Worm (Caenorhabditis elegans) whole organism, L4 larva: ENCODE data around the gene tbc-19.
A peak's percentile ranks its signal among the peaks of the same experiment; 100 is the strongest.

Source experiments
- F10B5.3 ChIP-seq: sonication (generic microtip); optimal IDR thresholded peaks from 2 replicates; lab custom pipeline; 2016; ENCODE audit warnings: mild to moderate bottlenecking, missing genetic modification characterization, missing compliant biosample characterization
- F26F4.8 ChIP-seq: fragments of 200-800 bp; sonication (Bioruptor generic); conservative IDR thresholded peaks from 2 replicates; pipeline ENCODE4 v1.3.6; 2022; ENCODE audit warnings: missing genetic modification characterization, missing compliant biosample characterization
- F49E8.2 ChIP-seq: sonication (generic microtip); optimal IDR thresholded peaks from 2 replicates; lab custom pipeline; 2016; ENCODE audit warnings: missing compliant biosample characterization, mild to moderate bottlenecking, missing genetic modification characterization, borderline replicate concordance
- R02D3.7 ChIP-seq: fragments of 150-350 bp; sonication (generic microtip); optimal IDR thresholded peaks from 3 replicates; lab custom pipeline; 2014; ENCODE audit warnings: missing biosample characterization, missing genetic modification characterization
- T20F7.1 ChIP-seq: fragments of 200-800 bp; sonication (Bioruptor generic); optimal IDR thresholded peaks from 2 replicates; lab custom pipeline; 2018; ENCODE audit warnings: mild to moderate bottlenecking, missing genetic modification characterization, missing compliant biosample characterization
- T26A8.4 ChIP-seq: fragments of 200-800 bp; sonication (Bioruptor generic); IDR thresholded peaks from 2 replicates; pipeline ENCODE4 v1.3.6; 2022; ENCODE audit warnings: missing genetic modification characterization, missing compliant biosample characterization
- Y105C5A.15 ChIP-seq: fragments of 200-800 bp; sonication (Bioruptor generic); IDR thresholded peaks from 2 replicates; pipeline ENCODE4 v1.3.6; 2022; ENCODE audit warnings: missing genetic modification characterization, missing compliant biosample characterization
- Y48G9A.11 ChIP-seq: fragments of 200-800 bp; sonication (Bioruptor generic); IDR thresholded peaks from 2 replicates; pipeline ENCODE4 v1.3.6; 2022; ENCODE audit warnings: missing genetic modification reagents, missing genetic modification characterization, missing compliant biosample characterization
- ZK337.2 ChIP-seq: fragments of 200-800 bp; sonication (Bioruptor generic); IDR thresholded peaks from 2 replicates; pipeline ENCODE4 v1.3.6; 2022; ENCODE audit warnings: missing genetic modification reagents, missing genetic modification characterization, missing compliant biosample characterization
- aly-2 ChIP-seq: sonication (generic microtip); optimal IDR thresholded peaks from 2 replicates; lab custom pipeline; 2018; ENCODE audit warnings: missing biosample characterization, missing genetic modification characterization
- ceh-28 ChIP-seq: fragments of 150-350 bp; optimal IDR thresholded peaks from 2 replicates; lab custom pipeline; 2014; ENCODE audit warnings: missing biosample characterization, missing genetic modification reagents, missing genetic modification characterization
- ceh-62 ChIP-seq: sonication (generic microtip); optimal IDR thresholded peaks from 2 replicates; lab custom pipeline; 2017; ENCODE audit warnings: missing biosample characterization, missing genetic modification characterization
- ceh-82 ChIP-seq: sonication (generic microtip); optimal IDR thresholded peaks from 2 replicates; lab custom pipeline; 2017; ENCODE audit warnings: missing biosample characterization, missing genetic modification characterization
- daf-8 ChIP-seq: fragments of 200-800 bp; sonication (Bioruptor generic); IDR thresholded peaks from 2 replicates; pipeline ENCODE4 v1.3.6; 2022; ENCODE audit warnings: missing genetic modification characterization, missing compliant biosample characterization
- dmd-6 ChIP-seq: fragments of 200-800 bp; sonication (Bioruptor generic); IDR thresholded peaks from 2 replicates; pipeline ENCODE4 v1.3.6; 2022; ENCODE audit warnings: missing genetic modification reagents, missing genetic modification characterization, missing compliant biosample characterization
- dmd-8 ChIP-seq: fragments of 200-800 bp; sonication (Bioruptor generic); IDR thresholded peaks from 2 replicates; pipeline ENCODE4 v1.3.6; 2022; ENCODE audit warnings: missing genetic modification characterization, missing compliant biosample characterization
- dve-1 ChIP-seq: sonication (generic microtip); optimal IDR thresholded peaks from 2 replicates; lab custom pipeline; 2017; ENCODE audit warnings: antibody characterized with exemption, mild to moderate bottlenecking, missing genetic modification characterization, missing compliant biosample characterization; ENCODE audit not compliant: insufficient read depth
- egl-27 ChIP-seq: sonication (generic microtip); optimal IDR thresholded peaks from 3 replicates; lab custom pipeline; 2017; ENCODE audit warnings: missing biosample characterization, missing genetic modification reagents, missing genetic modification characterization
- egl-43 ChIP-seq: fragments of 200-800 bp; sonication (Bioruptor generic); IDR thresholded peaks from 2 replicates; pipeline ENCODE4 v1.3.6; 2022; ENCODE audit warnings: missing genetic modification reagents, missing genetic modification characterization, missing compliant biosample characterization
- gei-8 ChIP-seq: fragments of 200-800 bp; sonication (Bioruptor generic); optimal IDR thresholded peaks from 2 replicates; lab custom pipeline; 2018; ENCODE audit warnings: mild to moderate bottlenecking, missing genetic modification characterization, missing compliant biosample characterization
- hlh-30 ChIP-seq: sonication (generic microtip); optimal IDR thresholded peaks from 2 replicates; lab custom pipeline; 2017; ENCODE audit warnings: antibody characterized with exemption, mild to moderate bottlenecking, missing genetic modification characterization, missing compliant biosample characterization; ENCODE audit not compliant: insufficient read depth
- jun-1 ChIP-seq: fragments of 150-350 bp; optimal IDR thresholded peaks from 2 replicates; lab custom pipeline; 2014; ENCODE audit warnings: missing biosample characterization, missing genetic modification reagents, missing genetic modification characterization
- lin-38 ChIP-seq: fragments of 200-800 bp; sonication (Bioruptor generic); IDR thresholded peaks from 2 replicates; pipeline ENCODE4 v1.3.6; 2022; ENCODE audit warnings: missing genetic modification reagents, missing genetic modification characterization, missing compliant biosample characterization
- madf-5 ChIP-seq, 2 experiments: fragments of 200-800 bp; sonication (Bioruptor generic); IDR thresholded peaks; 2 replicates each; pipeline ENCODE4 v1.3.6; 2022; ENCODE audit warnings: missing compliant biosample characterization in 2 of 2, missing genetic modification characterization in 2 of 2
- mdl-1 ChIP-seq, 2 experiments: fragments of 150-350 bp in 1 of 2; sonication (generic microtip) in 1 of 2; optimal IDR thresholded peaks; 2 replicates each; lab custom pipeline; 2014 to 2017; ENCODE audit warnings: missing biosample characterization in 2 of 2, missing genetic modification characterization in 2 of 2
- mdt-29 ChIP-seq: fragments of 200-800 bp; sonication (Bioruptor generic); IDR thresholded peaks from 2 replicates; pipeline ENCODE4 v1.3.6; 2022; ENCODE audit warnings: missing genetic modification reagents, missing genetic modification characterization, missing compliant biosample characterization
- mes-2 ChIP-seq: sonication (generic microtip); optimal IDR thresholded peaks from 2 replicates; lab custom pipeline; 2016; ENCODE audit warnings: missing genotype, mild to moderate bottlenecking, missing genetic modification characterization, missing compliant biosample characterization; ENCODE audit not compliant: poor library complexity, severe bottlenecking
- nhr-10 ChIP-seq: fragments of 150-350 bp; optimal IDR thresholded peaks from 2 replicates; lab custom pipeline; 2014; ENCODE audit warnings: missing biosample characterization, missing genetic modification characterization
- nhr-102 ChIP-seq: sonication (generic microtip); optimal IDR thresholded peaks from 2 replicates; lab custom pipeline; 2016; ENCODE audit warnings: mild to moderate bottlenecking, missing genetic modification characterization, moderate library complexity, missing compliant biosample characterization
- nhr-25 ChIP-seq: sonication (generic microtip); optimal IDR thresholded peaks from 2 replicates; lab custom pipeline; 2017; ENCODE audit warnings: missing genetic modification characterization, mild to moderate bottlenecking, missing compliant biosample characterization, antibody characterized with exemption, moderate library complexity, borderline replicate concordance; ENCODE audit not compliant: insufficient read depth
- nhr-28 ChIP-seq: fragments of 150-350 bp; optimal IDR thresholded peaks from 2 replicates; lab custom pipeline; 2014; ENCODE audit warnings: missing biosample characterization, missing genetic modification characterization
- nhr-41 ChIP-seq: fragments of 200-800 bp; sonication (Bioruptor generic); IDR thresholded peaks from 2 replicates; pipeline ENCODE4 v1.3.6; 2022; ENCODE audit warnings: missing genetic modification reagents, missing genetic modification characterization, missing compliant biosample characterization
- nhr-42 ChIP-seq: fragments of 200-800 bp; sonication (Bioruptor generic); IDR thresholded peaks from 2 replicates; pipeline ENCODE4 v1.3.6; 2022; ENCODE audit warnings: missing genetic modification characterization, missing compliant biosample characterization
- nhr-48 ChIP-seq: sonication (generic microtip); optimal IDR thresholded peaks from 2 replicates; lab custom pipeline; 2016; ENCODE audit warnings: mild to moderate bottlenecking, missing genetic modification characterization, missing compliant biosample characterization
- nhr-77 ChIP-seq: fragments of 150-350 bp; optimal IDR thresholded peaks from 2 replicates; lab custom pipeline; 2014; ENCODE audit warnings: missing biosample characterization, missing genetic modification characterization
- pha-4 ChIP-seq, 2 experiments: fragments of 150-350 bp in 1 of 2; fragments of 200-800 bp in 1 of 2; sonication (Bioruptor generic) in 1 of 2; IDR thresholded peaks in 1 of 2; optimal IDR thresholded peaks in 1 of 2; 2 replicates each; pipeline versions ENCODE4 v1.3.6 to Lab custom; 2014 to 2022; ENCODE audit warnings: missing genetic modification characterization in 2 of 2, missing genetic modification reagents in 2 of 2, missing biosample characterization in 1 of 2, missing compliant biosample characterization in 1 of 2
- php-3 ChIP-seq: fragments of 200-800 bp; sonication (Bioruptor generic); IDR thresholded peaks from 2 replicates; pipeline ENCODE4 v1.3.6; 2022; ENCODE audit warnings: missing genetic modification reagents, missing genetic modification characterization, missing compliant biosample characterization
- pqm-1 ChIP-seq: sonication (generic microtip); optimal IDR thresholded peaks from 2 replicates; lab custom pipeline; 2017; ENCODE audit warnings: missing biosample characterization, missing genetic modification characterization
- saeg-2 ChIP-seq: fragments of 200-800 bp; sonication (Bioruptor generic); IDR thresholded peaks from 2 replicates; pipeline ENCODE4 v1.3.6; 2022; ENCODE audit warnings: missing genetic modification reagents, missing genetic modification characterization, missing compliant biosample characterization
- set-16 ChIP-seq: fragments of 200-800 bp; sonication (Bioruptor generic); IDR thresholded peaks from 2 replicates; pipeline ENCODE4 v1.3.6; 2022; ENCODE audit warnings: missing genetic modification reagents, missing genetic modification characterization, missing compliant biosample characterization
- skn-1 ChIP-seq: fragments of 150-350 bp; optimal IDR thresholded peaks from 2 replicates; lab custom pipeline; 2014; ENCODE audit warnings: missing biosample characterization, missing genetic modification characterization
- snpc-1.2 ChIP-seq: fragments of 200-800 bp; sonication (Bioruptor generic); IDR thresholded peaks from 2 replicates; pipeline ENCODE4 v1.3.6; 2022; ENCODE audit warnings: missing genetic modification reagents, missing genetic modification characterization, missing compliant biosample characterization
- tra-1 ChIP-seq: fragments of 200-800 bp; sonication (Bioruptor generic); IDR thresholded peaks from 2 replicates; pipeline ENCODE4 v1.3.6; 2022; ENCODE audit warnings: missing genetic modification reagents, missing genetic modification characterization, missing compliant biosample characterization
- unc-130 ChIP-seq: sonication (generic microtip); optimal IDR thresholded peaks from 2 replicates; lab custom pipeline; 2016; ENCODE audit warnings: missing genetic modification reagents, missing genetic modification characterization, missing compliant biosample characterization
- vab-7 ChIP-seq: fragments of 200-800 bp; sonication (Bioruptor generic); IDR thresholded peaks from 2 replicates; pipeline ENCODE4 v1.3.6; 2022; ENCODE audit warnings: missing genetic modification reagents, missing genetic modification characterization, missing compliant biosample characterization
- zfp-2 ChIP-seq: sonication (generic microtip); optimal IDR thresholded peaks from 2 replicates; lab custom pipeline; 2016; ENCODE audit warnings: mild to moderate bottlenecking, missing genetic modification characterization, missing compliant biosample characterization
- zip-11 ChIP-seq: fragments of 200-800 bp; sonication (Bioruptor generic); IDR thresholded peaks from 2 replicates; pipeline ENCODE4 v1.3.6; 2022; ENCODE audit warnings: missing genetic modification characterization, missing compliant biosample characterization
- ztf-11 ChIP-seq: fragments of 150-350 bp; optimal IDR thresholded peaks from 2 replicates; lab custom pipeline; 2014; ENCODE audit warnings: missing biosample characterization, missing genetic modification characterization

tbc-19 gene

ce11 chrX:14026893-14027292 lies 14.6 kb upstream of the tbc-19 start:
- TF ChIP-seq madf-5 (GFP tag; IDR thresholded peaks at IDR 0.05; lab: Robert Waterston, UW) = no peak
- TF ChIP-seq mdl-1 (tag; optimal IDR thresholded peaks at IDR 0.05; lab: Kevin White, UChicago) = no peak
- TF ChIP-seq Y105C5A.15 (GFP tag; lab: Robert Waterston, UW) = no peak
- no peak for TF ChIP-seq egl-27 (tag; lab: Kevin White, UChicago)
- TF ChIP-seq ceh-28 (tag; lab: Kevin White, UChicago) = no peak
- TF ChIP-seq php-3 = no peak
- no peak for TF ChIP-seq tra-1 (GFP tag; lab: Robert Waterston, UW)
- no peak for TF ChIP-seq Y48G9A.11 (GFP tag; lab: Robert Waterston, UW)
- TF ChIP-seq F49E8.2 (tag; lab: Kevin White, UChicago) = no peak
- no peak for TF ChIP-seq ceh-82 (tag; lab: Kevin White, UChicago)
- no peak for TF ChIP-seq dmd-6
- TF ChIP-seq, all 104 proteins: peak for 0

- TF ChIP-seq F10B5.3 (tag; lab: Kevin White, UChicago) = no peak
- TF ChIP-seq nhr-28 (tag; lab: Kevin White, UChicago) = peak; percentile 42
- no peak for TF ChIP-seq unc-130
- TF ChIP-seq zfp-2 (tag; lab: Kevin White, UChicago) = no peak
- TF ChIP-seq nhr-41 (GFP tag; lab: Robert Waterston, UW) = peak; percentile 71; the same call in 1 of the 2 replicates
- TF ChIP-seq dmd-8 = no peak
- TF ChIP-seq vab-7 (GFP tag; lab: Robert Waterston, UW) = no peak
- no peak for TF ChIP-seq ceh-62 (tag; lab: Kevin White, UChicago)
- no peak for TF ChIP-seq ZK337.2
- no peak for TF ChIP-seq mdt-29 (GFP tag; lab: Robert Waterston, UW)
- no peak for TF ChIP-seq gei-8 (GFP tag; lab: Kevin White, UChicago)
- peak; percentile 1 for TF ChIP-seq nhr-25 (tag; lab: Kevin White, UChicago)
- no peak for TF ChIP-seq daf-8 (GFP tag; lab: Robert Waterston, UW)
- no peak for TF ChIP-seq jun-1 (tag; lab: Kevin White, UChicago)
- no peak for TF ChIP-seq nhr-77 (tag; lab: Kevin White, UChicago)
- no peak for TF ChIP-seq saeg-2 (GFP tag; lab: Robert Waterston, UW)
- TF ChIP-seq nhr-48 (tag; lab: Kevin White, UChicago) = peak; percentile 21
- no peak for TF ChIP-seq R02D3.7 (tag; lab: Kevin White, UChicago)
- no peak for TF ChIP-seq zip-11 (GFP tag; lab: Robert Waterston, UW)
- TF ChIP-seq hlh-30 (tag; lab: Kevin White, UChicago) = no peak
- TF ChIP-seq mdl-1 (tag; optimal IDR thresholded peaks at IDR 0.05; lab: Kevin White, UChicago) = no peak
- TF ChIP-seq T20F7.1 (GFP tag; lab: Kevin White, UChicago) = no peak
- no peak for TF ChIP-seq pha-4 (GFP tag; IDR thresholded peaks at IDR 0.05; lab: Robert Waterston, UW)
- TF ChIP-seq pha-4 (tag; optimal IDR thresholded peaks at IDR 0.05; lab: Kevin White, UChicago) = no peak
- no peak for TF ChIP-seq ztf-11
- TF ChIP-seq aly-2 (tag; lab: Kevin White, UChicago) = no peak
- TF ChIP-seq ceh-28 (tag; lab: Kevin White, UChicago) = no peak
- no peak for TF ChIP-seq snpc-1.2 (GFP tag; lab: Robert Waterston, UW)
- TF ChIP-seq nhr-10 (tag; lab: Kevin White, UChicago) = no peak
- TF ChIP-seq Y105C5A.15 (GFP tag; lab: Robert Waterston, UW) = no peak
- TF ChIP-seq T26A8.4 (GFP tag; lab: Robert Waterston, UW) = no peak
- TF ChIP-seq F26F4.8 (GFP tag; lab: Robert Waterston, UW) = no peak
- TF ChIP-seq lin-38 (GFP tag; lab: Robert Waterston, UW) = no peak
- peak; percentile 50 for TF ChIP-seq dmd-6
- peak; percentile 44 for TF ChIP-seq pqm-1 (tag; lab: Kevin White, UChicago)
- TF ChIP-seq ceh-82 (tag; lab: Kevin White, UChicago) = no peak
- peak; percentile 1 for TF ChIP-seq dve-1 (tag; lab: Kevin White, UChicago)
- no peak for TF ChIP-seq nhr-42 (GFP tag; lab: Robert Waterston, UW)
- no peak for TF ChIP-seq egl-43 (GFP tag; lab: Robert Waterston, UW)
- no peak for TF ChIP-seq set-16 (GFP tag; lab: Robert Waterston, UW)
- peak; percentile 14 for TF ChIP-seq mes-2 (tag; lab: Kevin White, UChicago)
- TF ChIP-seq skn-1 = no peak
- TF ChIP-seq nhr-102 (tag; lab: Kevin White, UChicago) = no peak
Observed at ce11 chrX:14024400-14024953, 12.2 kb upstream of the tbc-19 start.
